Worm (Caenorhabditis elegans): ENCODE results near the gene H12D21.5.

Gene H12D21.5

DNA sequence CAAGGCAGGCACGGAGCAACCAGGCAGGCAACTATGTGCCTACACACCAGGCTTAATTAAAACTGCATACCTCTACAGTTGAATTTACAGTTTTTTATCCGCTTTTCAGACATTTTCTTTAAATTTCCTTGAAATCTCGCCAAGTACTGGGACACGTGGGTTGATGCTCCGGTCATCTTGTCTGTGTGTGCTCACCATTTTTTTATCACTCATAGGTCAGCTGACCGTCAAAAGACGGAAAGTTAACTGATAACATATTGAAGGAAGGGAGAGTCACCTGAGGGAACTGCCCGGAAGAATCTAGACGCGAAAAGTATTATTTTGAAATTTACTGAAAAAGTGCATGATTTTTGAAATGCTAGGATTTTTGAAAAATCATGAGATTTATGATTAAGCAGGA, 43.3 kb upstream of the H12D21.5 start (continued):
- TF ChIP-seq chd-7 (tag; optimal IDR thresholded peaks at IDR 0.05) (peak; percentile 56), egl-44 (GFP tag; IDR thresholded peaks at IDR 0.05) (no peak), ceh-91 (GFP tag; IDR thresholded peaks at IDR 0.05) (no peak), unc-62 (GFP tag; optimal IDR thresholded peaks at IDR 0.05) (no peak), nhr-80 (tag; optimal IDR thresholded peaks at IDR 0.05) (peak; percentile 72), sea-2 (GFP tag; IDR thresholded peaks at IDR 0.05) (no peak), gei-17 (GFP tag; optimal IDR thresholded peaks at IDR 0.05) (no peak), somi-1 (GFP tag; optimal IDR thresholded peaks at IDR 0.05) (no peak), nfyb-1 (GFP tag; IDR thresholded peaks at IDR 0.05) (peak; percentile 49; the same call in 1 of the 2 replicates), snpc-3.4 (tag; optimal IDR thresholded peaks at IDR 0.05) (no peak), cebp-1 (GFP tag; IDR thresholded peaks at IDR 0.05) (peak; percentile 48; the same call in 1 of the 2 replicates), cebp-1 (tag; optimal IDR thresholded peaks at IDR 0.05) (peak; percentile 78), Y53G8AR.9 (GFP tag; conservative IDR thresholded peaks at IDR 0.05) (no peak; the same call in 1 of the 2 replicates), dox-1 (GFP tag; IDR thresholded peaks at IDR 0.05) (peak; percentile 67), madf-3 (GFP tag; IDR thresholded peaks at IDR 0.05) (no peak), nhr-179 (tag; optimal IDR thresholded peaks at IDR 0.05) (no peak), F57A8.1 (GFP tag; optimal IDR thresholded peaks at IDR 0.05) (no peak), ztf-3 (GFP tag; optimal IDR thresholded peaks at IDR 0.05) (peak; percentile 11), dpl-1 (GFP tag; optimal IDR thresholded peaks at IDR 0.05) (no peak), lin-54 (GFP tag; optimal IDR thresholded peaks at IDR 0.05) (peak; percentile 5), B0336.3 (GFP tag; IDR thresholded peaks at IDR 0.05) (0 out of 2 replicates have a peak, but pooled peaks have one; percentile 20), T07F8.4 (tag; optimal IDR thresholded peaks at IDR 0.05) (no peak), ztf-28 (GFP tag; IDR thresholded peaks at IDR 0.05) (no peak), lag-1 (GFP tag; IDR thresholded peaks at IDR 0.05) (no peak), let-607 (tag; optimal IDR thresholded peaks at IDR 0.05) (peak; percentile 14 to 49), repo-1 (tag; optimal IDR thresholded peaks at IDR 0.05) (no peak), F37B4.10 (GFP tag; IDR thresholded peaks at IDR 0.05) (no peak), ets-4 (GFP tag; optimal IDR thresholded peaks at IDR 0.05) (peak; percentile 62), let-526 (GFP tag; IDR thresholded peaks at IDR 0.05) (peak; percentile 48; the same call in 1 of the 2 replicates), rec-8 (tag; optimal IDR thresholded peaks at IDR 0.05) (no peak), nhr-120 (GFP tag; IDR thresholded peaks at IDR 0.05) (no peak), tlf-1 (GFP tag; optimal IDR thresholded peaks at IDR 0.05) (no peak), F39B2.1 (GFP tag; IDR thresholded peaks at IDR 0.05) (0 out of 2 replicates have a peak, but pooled peaks have one; percentile 19), ZK185.1 (tag; optimal IDR thresholded peaks at IDR 0.05; ENCODE audit: poor library complexity, severe bottlenecking) (no peak), B0261.1 (tag; optimal IDR thresholded peaks at IDR 0.05) (no peak), hmg-1.2 (GFP tag; IDR thresholded peaks at IDR 0.05) (no peak), mel-28 (tag; optimal IDR thresholded peaks at IDR 0.05; ENCODE audit: borderline replicate concordance) (no peak), efl-1 (GFP tag; optimal IDR thresholded peaks at IDR 0.05) (no peak), ztf-6 (GFP tag; IDR thresholded peaks at IDR 0.05) (no peak), attf-3 (GFP tag; conservative IDR thresholded peaks at IDR 0.05) (no peak), ceh-40 (GFP tag; IDR thresholded peaks at IDR 0.05) (no peak), egrh-3 (GFP tag; IDR thresholded peaks at IDR 0.05) (no peak), F10E7.11 (tag; optimal IDR thresholded peaks at IDR 0.05) (no peak), ccch-3 (GFP tag; optimal IDR thresholded peaks at IDR 0.05) (no peak), akir-1 (GFP tag; optimal IDR thresholded peaks at IDR 0.05) (no peak), pha-4 (tag; optimal IDR thresholded peaks at IDR 0.05) (peak; percentile 82), snpc-4 (GFP tag; optimal IDR thresholded peaks at IDR 0.05) (no peak), snpc-4 (tag; optimal IDR thresholded peaks at IDR 0.05) (peak in 1 of 4 experiments; percentile 20), madf-6 (GFP tag; IDR thresholded peaks at IDR 0.05) (no peak)

Measured in whole organism, young adult.